Comparison of ENCODE assay signal across 1 fruit fly cellular context in the genomic region with DNA sequence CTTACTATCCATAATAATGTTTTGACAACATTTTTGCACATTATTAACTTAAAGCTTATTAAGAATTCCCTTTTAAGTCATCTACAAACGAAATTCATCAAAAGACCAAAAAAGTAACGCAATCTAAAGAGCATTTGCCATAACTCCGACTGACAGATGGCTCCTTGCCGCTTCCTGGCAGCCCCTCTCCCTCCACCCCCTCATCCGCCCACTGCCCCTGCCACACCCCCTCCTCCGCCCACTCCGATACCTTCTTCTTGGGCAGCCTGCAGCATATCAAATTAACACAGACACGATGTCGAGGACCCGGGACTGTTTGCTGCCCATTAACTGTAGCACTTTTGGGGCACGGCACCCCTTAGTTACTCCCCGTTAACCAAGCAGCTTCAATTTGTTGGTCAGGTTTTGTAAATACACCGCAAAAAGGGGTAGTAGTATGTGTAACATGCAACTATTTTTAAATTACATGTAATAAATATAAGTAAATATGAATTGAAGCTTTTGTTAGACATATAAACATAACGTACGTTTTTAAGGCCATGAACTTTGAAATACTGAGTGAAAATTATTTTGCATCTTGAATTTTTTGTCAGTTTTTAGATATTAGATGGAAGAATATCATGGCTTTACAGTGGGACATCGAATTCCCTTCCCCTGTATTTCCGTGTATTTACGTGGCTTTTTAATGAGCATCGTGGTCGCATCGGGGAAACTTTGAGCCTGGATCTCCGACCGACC.
TF ChIP-seq lines count a peak whose summit lies in the region.

No protein-coding gene starts in this region.

TF ChIP-seq in whole organism, embryonic, 481 proteins besides CTCF, POLR2A, EP300 and RAD21 (continued from another document):
- peak; percentile 15 for TF ChIP-seq Oli (tag; optimal IDR thresholded peaks at IDR 0.05; lab: Kevin White, UChicago)
- no peak for TF ChIP-seq dimm (GFP tag; IDR thresholded peaks at IDR 0.05; lab: Robert Waterston, UW)
- TF ChIP-seq E2f1 (GFP tag; IDR thresholded peaks at IDR 0.05; lab: Robert Waterston, UW) = no peak
- no peak for TF ChIP-seq CG12391 (tag; optimal IDR thresholded peaks at IDR 0.05; lab: Kevin White, UChicago)
- TF ChIP-seq tna (GFP tag; IDR thresholded peaks at IDR 0.05; lab: Robert Waterston, UW; ENCODE audit: partially characterized antibody) = no peak
- TF ChIP-seq Xrp1 (GFP tag; IDR thresholded peaks at IDR 0.05; lab: Robert Waterston, UW) = peak; percentile 41; the same call in 1 of the 2 replicates
- peak in 1 of 2 experiments; percentile 22 for TF ChIP-seq Hr51 (GFP tag; optimal IDR thresholded peaks at IDR 0.05; lab: Kevin White, UChicago)
- no peak for TF ChIP-seq Stat92E (GFP tag; optimal IDR thresholded peaks at IDR 0.05; lab: Kevin White, UChicago)
- TF ChIP-seq CG14965 (GFP tag; optimal IDR thresholded peaks at IDR 0.05; lab: Kevin White, UChicago; ENCODE audit: borderline replicate concordance) = no peak
- no peak for TF ChIP-seq CG18619 (GFP tag; optimal IDR thresholded peaks at IDR 0.05; lab: Kevin White, UChicago)
- no peak for TF ChIP-seq ash1 (GFP tag; optimal IDR thresholded peaks at IDR 0.05; lab: Kevin White, UChicago)
- no peak for TF ChIP-seq CG17829 (tag; optimal IDR thresholded peaks at IDR 0.05; lab: Kevin White, UChicago)
- no peak for TF ChIP-seq CG15479 (GFP tag; optimal IDR thresholded peaks at IDR 0.05; lab: Kevin White, UChicago)
- no peak for TF ChIP-seq CG5245 (GFP tag; optimal IDR thresholded peaks at IDR 0.05; lab: Kevin White, UChicago)
- peak; percentile 20 for TF ChIP-seq grau (tag; optimal IDR thresholded peaks at IDR 0.05; lab: Kevin White, UChicago)
- no peak for TF ChIP-seq CG12071 (GFP tag; optimal IDR thresholded peaks at IDR 0.05; lab: Kevin White, UChicago)
- no peak for TF ChIP-seq Abd-B (GFP tag; optimal IDR thresholded peaks at IDR 0.05; lab: Kevin White, UChicago)
- peak; percentile 25 for TF ChIP-seq CG18262 (tag; optimal IDR thresholded peaks at IDR 0.05; lab: Kevin White, UChicago)
- TF ChIP-seq CG10543 (GFP tag; optimal IDR thresholded peaks at IDR 0.05; lab: Kevin White, UChicago) = no peak
- TF ChIP-seq phol (tag; optimal IDR thresholded peaks at IDR 0.05; lab: Kevin White, UChicago) = peak; percentile 17
- no peak for TF ChIP-seq Vsx1 (GFP tag; optimal IDR thresholded peaks at IDR 0.05; lab: Kevin White, UChicago)
- TF ChIP-seq Kr (GFP tag; optimal IDR thresholded peaks at IDR 0.05; lab: Kevin White, UChicago) = no peak
- TF ChIP-seq CG11696 (GFP tag; IDR thresholded peaks at IDR 0.05; lab: Robert Waterston, UW) = no peak
- no peak for TF ChIP-seq CG12299 (tag; optimal IDR thresholded peaks at IDR 0.05; lab: Kevin White, UChicago)
- peak; percentile 12 for TF ChIP-seq Blimp-1 (GFP tag; optimal IDR thresholded peaks at IDR 0.05; lab: Kevin White, UChicago)
- no peak for TF ChIP-seq Hr78 (GFP tag; optimal IDR thresholded peaks at IDR 0.05; lab: Kevin White, UChicago)
- no peak for TF ChIP-seq ac (GFP tag; optimal IDR thresholded peaks at IDR 0.05; lab: Kevin White, UChicago)
- no peak for TF ChIP-seq HmgD (GFP tag; optimal IDR thresholded peaks at IDR 0.05; lab: Kevin White, UChicago)
- no peak for TF ChIP-seq wek (GFP tag; optimal IDR thresholded peaks at IDR 0.05; lab: Kevin White, UChicago)
- TF ChIP-seq sisA (GFP tag; IDR thresholded peaks at IDR 0.05; lab: Robert Waterston, UW) = no peak
- no peak for TF ChIP-seq Six4 (GFP tag; optimal IDR thresholded peaks at IDR 0.05; lab: Kevin White, UChicago)
- TF ChIP-seq Ravus (GFP tag; IDR thresholded peaks at IDR 0.05; lab: Robert Waterston, UW) = no peak
- TF ChIP-seq CG5953 (GFP tag; IDR thresholded peaks at IDR 0.05; lab: Robert Waterston, UW) = no peak
- peak; percentile 14 for TF ChIP-seq zf30C (GFP tag; optimal IDR thresholded peaks at IDR 0.05; lab: Kevin White, UChicago)
- TF ChIP-seq pita (GFP tag; optimal IDR thresholded peaks at IDR 0.05; lab: Kevin White, UChicago) = no peak
- TF ChIP-seq ci (GFP tag; IDR thresholded peaks at IDR 0.05; lab: Robert Waterston, UW) = no peak
- 0 out of 2 replicates have a peak, but pooled peaks have one; percentile 15 for TF ChIP-seq CG17328 (GFP tag; IDR thresholded peaks at IDR 0.05; lab: Robert Waterston, UW)
- peak; percentile 27 for TF ChIP-seq dmrt11E (tag; optimal IDR thresholded peaks at IDR 0.05; lab: Kevin White, UChicago)
- no peak for TF ChIP-seq crp (GFP tag; optimal IDR thresholded peaks at IDR 0.05; lab: Kevin White, UChicago)
- no peak for TF ChIP-seq sim (GFP tag; IDR thresholded peaks at IDR 0.05; lab: Robert Waterston, UW)
- TF ChIP-seq CG7839 (tag; optimal IDR thresholded peaks at IDR 0.05; lab: Kevin White, UChicago) = peak; percentile 19
- TF ChIP-seq CG7372 (GFP tag; IDR thresholded peaks at IDR 0.05; lab: Robert Waterston, UW) = no peak
- no peak for TF ChIP-seq Hey (tag; optimal IDR thresholded peaks at IDR 0.05; lab: Kevin White, UChicago)
- TF ChIP-seq CG17361 (GFP tag; IDR thresholded peaks at IDR 0.05; lab: Robert Waterston, UW) = peak; percentile 29; the same call in 1 of the 3 replicates
- no peak for TF ChIP-seq CG3281 (GFP tag; optimal IDR thresholded peaks at IDR 0.05; lab: Kevin White, UChicago)
- TF ChIP-seq YL-1 (GFP tag; optimal IDR thresholded peaks at IDR 0.05; lab: Kevin White, UChicago) = no peak
- TF ChIP-seq kah (GFP tag; optimal IDR thresholded peaks at IDR 0.05; lab: Kevin White, UChicago) = no peak
- no peak for TF ChIP-seq CG2129 (GFP tag; IDR thresholded peaks at IDR 0.05; lab: Robert Waterston, UW; ENCODE audit: partially characterized antibody)
- no peak for TF ChIP-seq Doc2 (GFP tag; IDR thresholded peaks at IDR 0.05; lab: Robert Waterston, UW)
- TF ChIP-seq ftz-f1 (GFP tag; optimal IDR thresholded peaks at IDR 0.05; lab: Kevin White, UChicago) = no peak
- TF ChIP-seq nau (GFP tag; optimal IDR thresholded peaks at IDR 0.05; lab: Kevin White, UChicago) = no peak
- TF ChIP-seq Doc3 (GFP tag; IDR thresholded peaks at IDR 0.05; lab: Robert Waterston, UW; ENCODE audit: partially characterized antibody) = no peak
- no peak for TF ChIP-seq jumu (GFP tag; optimal IDR thresholded peaks at IDR 0.05; lab: Kevin White, UChicago)
- TF ChIP-seq HmgZ (tag; optimal IDR thresholded peaks at IDR 0.05; lab: Kevin White, UChicago) = no peak
- TF ChIP-seq D19B (GFP tag; optimal IDR thresholded peaks at IDR 0.05; lab: Kevin White, UChicago) = no peak
- no peak for TF ChIP-seq stwl (tag; optimal IDR thresholded peaks at IDR 0.05; lab: Kevin White, UChicago)
- no peak for TF ChIP-seq bcd (GFP tag; optimal IDR thresholded peaks at IDR 0.05; lab: Kevin White, UChicago)
- no peak for TF ChIP-seq Drgx (GFP tag; IDR thresholded peaks at IDR 0.05; lab: Robert Waterston, UW)
- no peak for TF ChIP-seq ERR (GFP tag; optimal IDR thresholded peaks at IDR 0.05; lab: Kevin White, UChicago)
- TF ChIP-seq CG4854 (GFP tag; optimal IDR thresholded peaks at IDR 0.05; lab: Kevin White, UChicago) = no peak
- no peak for TF ChIP-seq Ptx1 (GFP tag; IDR thresholded peaks at IDR 0.05; lab: Robert Waterston, UW)
- TF ChIP-seq CG3726 (GFP tag; IDR thresholded peaks at IDR 0.05; lab: Robert Waterston, UW) = no peak
- TF ChIP-seq z (GFP tag; IDR thresholded peaks at IDR 0.05; lab: Robert Waterston, UW) = no peak
- TF ChIP-seq CG11456 (GFP tag; IDR thresholded peaks at IDR 0.05; lab: Robert Waterston, UW) = no peak
- no peak for TF ChIP-seq CG15269 (tag; optimal IDR thresholded peaks at IDR 0.05; lab: Kevin White, UChicago)
- no peak for TF ChIP-seq Ada2b (GFP tag; IDR thresholded peaks at IDR 0.05; lab: Robert Waterston, UW)
- no peak for TF ChIP-seq vfl (GFP tag; optimal IDR thresholded peaks at IDR 0.05; lab: Kevin White, UChicago)
- no peak for TF ChIP-seq ems (GFP tag; optimal IDR thresholded peaks at IDR 0.05; lab: Kevin White, UChicago)
- no peak for TF ChIP-seq pros (GFP tag; optimal IDR thresholded peaks at IDR 0.05; lab: Kevin White, UChicago)
- TF ChIP-seq shn (GFP tag; optimal IDR thresholded peaks at IDR 0.05; lab: Kevin White, UChicago) = no peak
- no peak for TF ChIP-seq NFAT (GFP tag; IDR thresholded peaks at IDR 0.05; lab: Robert Waterston, UW)
- TF ChIP-seq CG6765 (GFP tag; optimal IDR thresholded peaks at IDR 0.05; lab: Kevin White, UChicago) = no peak
- no peak for TF ChIP-seq CG17568 (GFP tag; optimal IDR thresholded peaks at IDR 0.05; lab: Kevin White, UChicago)
- TF ChIP-seq CG9932 (GFP tag; IDR thresholded peaks at IDR 0.05; lab: Robert Waterston, UW) = no peak
- TF ChIP-seq pan (optimal IDR thresholded peaks at IDR 0.05; lab: Kevin White, UChicago) = no peak
- TF ChIP-seq pan (GFP tag; optimal IDR thresholded peaks at IDR 0.05 in 1 of 2, IDR thresholded peaks at IDR 0.05 in 1 of 2) = no peak
- no peak for TF ChIP-seq CG12219 (GFP tag; optimal IDR thresholded peaks at IDR 0.05; lab: Kevin White, UChicago)
- TF ChIP-seq HHEX (GFP tag; optimal IDR thresholded peaks at IDR 0.05; lab: Kevin White, UChicago) = no peak
- no peak for TF ChIP-seq mirr (GFP tag; optimal IDR thresholded peaks at IDR 0.05; lab: Kevin White, UChicago)
- TF ChIP-seq CG15601 (tag; optimal IDR thresholded peaks at IDR 0.05; lab: Kevin White, UChicago) = no peak
- no peak for TF ChIP-seq D (optimal IDR thresholded peaks at IDR 0.05; lab: Kevin White, UChicago)
- no peak for TF ChIP-seq D (GFP tag; optimal IDR thresholded peaks at IDR 0.05; lab: Kevin White, UChicago)
- no peak for TF ChIP-seq CG14860 (GFP tag; IDR thresholded peaks at IDR 0.05; lab: Robert Waterston, UW; ENCODE audit: partially characterized antibody)
- TF ChIP-seq fd3F (GFP tag; optimal IDR thresholded peaks at IDR 0.05; lab: Kevin White, UChicago) = no peak
- TF ChIP-seq row (GFP tag; IDR thresholded peaks at IDR 0.05; lab: Robert Waterston, UW) = peak; percentile 30; the same call in 1 of the 3 replicates
- peak; percentile 25 for TF ChIP-seq CG10979 (tag; optimal IDR thresholded peaks at IDR 0.05; lab: Kevin White, UChicago)
- no peak for TF ChIP-seq CG10565 (GFP tag; optimal IDR thresholded peaks at IDR 0.05; lab: Kevin White, UChicago)
- TF ChIP-seq Hr3 (GFP tag; optimal IDR thresholded peaks at IDR 0.05; lab: Kevin White, UChicago) = no peak
- TF ChIP-seq corto (GFP tag; optimal IDR thresholded peaks at IDR 0.05; lab: Kevin White, UChicago) = no peak
- no peak for TF ChIP-seq TFAM (GFP tag; optimal IDR thresholded peaks at IDR 0.05; lab: Kevin White, UChicago)
- no peak for TF ChIP-seq zen2 (GFP tag; IDR thresholded peaks at IDR 0.05; lab: Robert Waterston, UW; ENCODE audit: partially characterized antibody)
- TF ChIP-seq dm (GFP tag; optimal IDR thresholded peaks at IDR 0.05; lab: Kevin White, UChicago) = no peak
- TF ChIP-seq Nf-YA (GFP tag; IDR thresholded peaks at IDR 0.05; lab: Robert Waterston, UW) = no peak
- no peak for TF ChIP-seq CG11085 (GFP tag; IDR thresholded peaks at IDR 0.05; lab: Robert Waterston, UW)
- no peak for TF ChIP-seq CG8281 (tag; optimal IDR thresholded peaks at IDR 0.05; lab: Kevin White, UChicago)
- no peak for TF ChIP-seq Neu2 (GFP tag; optimal IDR thresholded peaks at IDR 0.05; lab: Kevin White, UChicago; ENCODE audit: borderline replicate concordance)
- no peak for TF ChIP-seq Bteb2 (GFP tag; optimal IDR thresholded peaks at IDR 0.05; lab: Kevin White, UChicago)
- no peak for TF ChIP-seq pnt (GFP tag; optimal IDR thresholded peaks at IDR 0.05; lab: Kevin White, UChicago)
- no peak for TF ChIP-seq danr (GFP tag; IDR thresholded peaks at IDR 0.05; lab: Robert Waterston, UW)
- no peak for TF ChIP-seq CG9437 (GFP tag; optimal IDR thresholded peaks at IDR 0.05; lab: Kevin White, UChicago)
- no peak for TF ChIP-seq luna (GFP tag; optimal IDR thresholded peaks at IDR 0.05; lab: Kevin White, UChicago)
- TF ChIP-seq CG9727 (GFP tag; optimal IDR thresholded peaks at IDR 0.05; lab: Kevin White, UChicago) = no peak
- TF ChIP-seq gce (GFP tag; IDR thresholded peaks at IDR 0.05; lab: Robert Waterston, UW) = no peak
- no peak for TF ChIP-seq Nf-YB (GFP tag; optimal IDR thresholded peaks at IDR 0.05; lab: Kevin White, UChicago)
- no peak for TF ChIP-seq org-1 (GFP tag; optimal IDR thresholded peaks at IDR 0.05; lab: Kevin White, UChicago)
- TF ChIP-seq CG11093 (GFP tag; IDR thresholded peaks at IDR 0.05; lab: Robert Waterston, UW) = no peak
- TF ChIP-seq ro (GFP tag; IDR thresholded peaks at IDR 0.05; lab: Robert Waterston, UW) = no peak
- no peak for TF ChIP-seq Spps (tag; optimal IDR thresholded peaks at IDR 0.05; lab: Kevin White, UChicago)
- TF ChIP-seq CG4424 (GFP tag; optimal IDR thresholded peaks at IDR 0.05; lab: Kevin White, UChicago) = no peak
- peak; percentile 14 for TF ChIP-seq CG11504 (tag; optimal IDR thresholded peaks at IDR 0.05; lab: Kevin White, UChicago)
- no peak for TF ChIP-seq CG8388 (GFP tag; optimal IDR thresholded peaks at IDR 0.05; lab: Kevin White, UChicago)
